Worm (Caenorhabditis elegans) whole organism, dauer: ENCODE data around the gene F15A4.5.
"Not testable (repeated sequence)": the region's sequence is repeated elsewhere in the genome, so short reads cannot be mapped to it uniquely, and the experiment has no call there.

ENCODE experiments used
- unc-62 ChIP-seq: sonication (generic microtip); optimal IDR thresholded peaks from 2 replicates; lab custom pipeline; 2017; ENCODE audit warnings: missing biosample characterization, missing genetic modification reagents, missing genetic modification characterization

The F15A4.5 gene

ce11 chrII:12448241-12448640 is 22.8 kb downstream of the F15A4.5 start, which contains the start of gene srh-27:
TSS of gene srh-27 (plus strand) at chrII:12448541.
- TF ChIP-seq unc-62 (GFP tag; lab: Kevin White, UChicago), result no peak

ce11 chrII:12444679-12445376 is 26.2 kb downstream of the F15A4.5 start, which contains the start of the genes W05H5.1 and pitr-6:
TSS of gene W05H5.1 (minus strand) at chrII:12444779.
TSS of gene pitr-6 (plus strand) at chrII:12445326.
- no peak for TF ChIP-seq unc-62 (GFP tag; lab: Kevin White, UChicago)

ce11 chrII:12441164-12441563 is 29.9 kb downstream of the F15A4.5 start, which contains the start of gene Y57A10C.10:
TSS of gene Y57A10C.10 (minus strand) at chrII:12441264.
- TF ChIP-seq unc-62 (GFP tag; lab: Kevin White, UChicago), result not testable (repeated sequence)

ce11 chrII:12438441-12438840 is 32.6 kb downstream of the F15A4.5 start, which contains the start of gene Y57A10C.9:
TSS of gene Y57A10C.9 (minus strand) at chrII:12438541.
- TF ChIP-seq unc-62 (GFP tag; lab: Kevin White, UChicago), result no peak

DNA sequence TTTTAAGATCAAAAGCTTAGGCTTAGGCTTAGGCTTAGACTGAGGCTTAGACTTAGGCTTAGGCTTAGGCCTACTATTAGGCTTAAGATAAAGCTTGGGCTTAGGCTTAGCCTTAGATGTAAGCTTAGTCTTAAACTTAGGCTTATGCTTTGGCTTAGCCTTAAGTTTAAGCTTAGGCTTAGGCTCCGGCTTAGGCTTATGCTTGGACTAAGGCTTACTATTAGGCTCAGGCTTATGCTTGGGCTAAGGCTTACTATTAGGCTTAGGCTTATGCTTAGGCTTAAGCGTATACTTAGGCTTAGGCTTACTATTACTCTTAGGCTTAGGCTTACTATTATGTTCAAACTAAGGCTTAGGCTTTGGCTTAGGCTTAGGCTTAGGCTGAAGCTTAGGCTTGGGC is 34.3 kb downstream of the F15A4.5 start:
- TF ChIP-seq unc-62 (GFP tag; lab: Kevin White, UChicago), result no peak

DNA sequence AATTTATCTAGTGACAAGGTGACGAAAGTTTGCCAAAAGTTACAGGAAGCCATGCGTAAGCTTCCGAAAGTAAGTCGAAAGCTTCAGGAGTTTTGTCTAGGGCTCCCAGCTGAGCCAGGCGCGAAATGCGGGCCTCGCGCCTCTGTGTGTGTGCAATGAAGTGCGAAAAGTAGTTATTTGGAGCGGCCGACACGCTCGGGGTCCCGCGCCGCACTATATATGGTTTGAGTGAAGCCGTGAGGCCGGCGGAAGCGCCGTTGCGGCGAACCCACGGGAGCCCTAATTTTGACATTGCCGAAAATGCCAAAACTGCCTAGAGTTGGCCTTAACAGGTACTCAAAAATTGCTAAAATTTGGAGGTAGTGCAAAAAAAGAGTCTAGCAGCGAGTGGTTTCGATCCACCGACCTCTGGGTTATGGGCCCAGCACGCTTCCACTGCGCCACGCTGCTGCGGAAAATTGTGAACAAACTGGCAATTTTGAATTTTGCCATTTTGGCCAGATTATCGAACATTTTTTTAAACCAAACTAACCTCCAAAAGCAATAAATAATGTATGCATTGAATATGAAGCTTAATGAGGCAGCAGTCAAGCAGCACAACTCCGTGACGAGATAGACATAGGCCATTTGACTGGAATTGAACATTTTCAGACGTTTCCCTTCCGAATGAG is 35.7 kb downstream of the F15A4.5 start:
- TF ChIP-seq unc-62 (GFP tag; lab: Kevin White, UChicago), result no peak

ce11 chrII:12432356-12432755 is 38.7 kb downstream of the F15A4.5 start, which contains the start of gene dct-12:
TSS of gene dct-12 (minus strand) at chrII:12432456.
- TF ChIP-seq unc-62 (GFP tag; lab: Kevin White, UChicago), result no peak

ce11 chrII:12429743-12430142 is 41.3 kb downstream of the F15A4.5 start, which contains the start of gene Y57A10C.8:
TSS of gene Y57A10C.8 (minus strand) at chrII:12429843.
- no peak for TF ChIP-seq unc-62 (GFP tag; lab: Kevin White, UChicago)

- TF ChIP-seq unc-62 (GFP tag; lab: Kevin White, UChicago), result no peak
Measured at ce11 chrII:12425644-12426222, 45.3 kb downstream of the F15A4.5 start, which contains the start of gene daf-22. TSS of gene daf-22 (minus strand) at chrII:12425694.

- TF ChIP-seq unc-62 (GFP tag; lab: Kevin White, UChicago), result no peak
Measured at ce11 chrII:12420486-12420885, 50.6 kb downstream of the F15A4.5 start, which contains the start of gene sre-26. TSS of gene sre-26 (minus strand) at chrII:12420586.
